Worm (Caenorhabditis elegans): ENCODE measurements around the gene Y40A1A.3.

ce11 chrX:2012491-2013201 lies 14.8 kb upstream of the Y40A1A.3 start, which contains the start of gene Y102A11A.9:
- TF ChIP-seq ama-1 (optimal IDR thresholded peaks at IDR 0.05) (no peak), nhr-11 (tag; optimal IDR thresholded peaks at IDR 0.05) (no peak), npax-4 (tag; optimal IDR thresholded peaks at IDR 0.05) (no peak), hlh-13 (GFP tag; optimal IDR thresholded peaks at IDR 0.05) (no peak), unc-42 (tag; optimal IDR thresholded peaks at IDR 0.05) (no peak), fax-1 (tag; optimal IDR thresholded peaks at IDR 0.05) (no peak), ttx-3 (tag; optimal IDR thresholded peaks at IDR 0.05) (no peak), pax-1 (tag; optimal IDR thresholded peaks at IDR 0.05) (no peak)
